Fruit fly (Drosophila melanogaster) whole organism, embryonic: Measurements from ENCODE around the gene ftz.

Experiments used
- Atf-2 ChIP-seq: fragments of 200-800 bp; sonication (Bioruptor generic); optimal IDR thresholded peaks from 2 replicates; lab custom pipeline; 2016; ENCODE audit warnings: missing biosample characterization, missing genetic modification characterization
- Atf3 ChIP-seq: fragments of 200-800 bp; sonication (Bioruptor generic); optimal IDR thresholded peaks from 3 replicates; lab custom pipeline; 2016; ENCODE audit warnings: missing biosample characterization, missing genetic modification characterization
- CG10654 ChIP-seq: fragments of 200-800 bp; sonication (Bioruptor generic); optimal IDR thresholded peaks from 2 replicates; lab custom pipeline; 2016; ENCODE audit warnings: missing biosample characterization, missing genetic modification characterization
- CG14441 ChIP-seq: fragments of 200-800 bp; sonication (Bioruptor generic); IDR thresholded peaks from 2 replicates; pipeline ENCODE4 v1.3.6; 2022; ENCODE audit warnings: missing biosample characterization, missing genetic modification characterization
- CG17328 ChIP-seq: fragments of 200-800 bp; sonication (Bioruptor generic); IDR thresholded peaks from 2 replicates; pipeline ENCODE4 v1.3.6; 2022; ENCODE audit warnings: missing biosample characterization, missing genetic modification characterization
- CG1792 ChIP-seq: fragments of 200-800 bp; sonication (Bioruptor generic); optimal IDR thresholded peaks from 2 replicates; lab custom pipeline; 2016; ENCODE audit warnings: missing biosample characterization, missing genetic modification characterization
- CG2120 ChIP-seq: fragments of 200-800 bp; sonication (Bioruptor generic); optimal IDR thresholded peaks from 3 replicates; lab custom pipeline; 2016; ENCODE audit warnings: missing biosample characterization, missing genetic modification characterization
- CG30431 ChIP-seq: fragments of 200-800 bp; sonication (Bioruptor generic); optimal IDR thresholded peaks from 2 replicates; lab custom pipeline; 2017; ENCODE audit warnings: missing biosample characterization, missing genetic modification characterization
- CG32767 ChIP-seq: fragments of 200-800 bp; sonication (Bioruptor generic); IDR thresholded peaks from 2 replicates; pipeline ENCODE4 v1.3.6; 2022; ENCODE audit warnings: missing biosample characterization, missing genetic modification characterization
- CG34376 ChIP-seq: fragments of 200-800 bp; sonication (Bioruptor generic); optimal IDR thresholded peaks from 2 replicates; lab custom pipeline; 2018; ENCODE audit warnings: missing biosample characterization, mild to moderate bottlenecking, missing genetic modification characterization
- CG34422 ChIP-seq: fragments of 200-800 bp; sonication (Bioruptor generic); IDR thresholded peaks from 3 replicates; pipeline ENCODE4 v1.3.6; 2022; ENCODE audit warnings: missing biosample characterization, missing genetic modification characterization
- CG3838 ChIP-seq: fragments of 200-800 bp; sonication (Bioruptor generic); optimal IDR thresholded peaks from 3 replicates; lab custom pipeline; 2016; ENCODE audit warnings: missing biosample characterization, missing genetic modification characterization
- CG7745 ChIP-seq: fragments of 200-800 bp; sonication (Bioruptor generic); optimal IDR thresholded peaks from 2 replicates; lab custom pipeline; 2018; ENCODE audit warnings: missing biosample characterization, mild to moderate bottlenecking, missing genetic modification characterization, moderate library complexity
- CG7786 ChIP-seq: fragments of 200-800 bp; sonication (Bioruptor generic); optimal IDR thresholded peaks from 2 replicates; lab custom pipeline; 2016; ENCODE audit warnings: missing biosample characterization, missing genetic modification characterization
- CG7928 ChIP-seq: fragments of 200-800 bp; sonication (Bioruptor generic); optimal IDR thresholded peaks from 2 replicates; lab custom pipeline; 2017; ENCODE audit warnings: missing biosample characterization, mild to moderate bottlenecking, missing genetic modification characterization
- CG9727 ChIP-seq: fragments of 200-800 bp; sonication (Bioruptor generic); optimal IDR thresholded peaks from 3 replicates; lab custom pipeline; 2017; ENCODE audit warnings: missing biosample characterization, mild to moderate bottlenecking, missing genetic modification characterization
- Dek ChIP-seq: fragments of 200-800 bp; sonication (Bioruptor generic); optimal IDR thresholded peaks from 3 replicates; lab custom pipeline; 2019; ENCODE audit warnings: missing biosample characterization, mild to moderate bottlenecking, missing genetic modification characterization, moderate library complexity
- E2f2 ChIP-seq: fragments of 200-800 bp; sonication (Bioruptor generic); IDR thresholded peaks from 2 replicates; pipeline ENCODE4 v1.3.6; 2022; ENCODE audit warnings: missing biosample characterization, missing genetic modification characterization
- Eip74EF ChIP-seq, 2 experiments: fragments of 200-800 bp in 1 of 2; fragments of >200 bp in 1 of 2; sonication (Bioruptor generic) in 1 of 2; optimal IDR thresholded peaks; 2 replicates each; lab custom pipeline; 2017 to 2019; ENCODE audit warnings: missing biosample characterization in 2 of 2, missing genetic modification characterization in 2 of 2, mild to moderate bottlenecking in 1 of 2, moderate library complexity in 1 of 2
- GATAe ChIP-seq: fragments of 200-800 bp; sonication (Bioruptor generic); conservative IDR thresholded peaks from 2 replicates; pipeline ENCODE4 v1.3.6; 2022; ENCODE audit warnings: missing biosample characterization, missing genetic modification characterization
- HHEX ChIP-seq: fragments of 200-800 bp; sonication (Bioruptor generic); optimal IDR thresholded peaks from 3 replicates; lab custom pipeline; 2017; ENCODE audit warnings: missing biosample characterization, mild to moderate bottlenecking, missing genetic modification characterization, missing genetic modification reagents
- Hr78 ChIP-seq, 2 experiments: fragments of 200-800 bp in 1 of 2; fragments of >200 bp in 1 of 2; sonication (Bioruptor generic) in 1 of 2; optimal IDR thresholded peaks; 2 replicates each; lab custom pipeline; 2017 to 2019; ENCODE audit warnings: missing biosample characterization in 2 of 2, missing genetic modification characterization in 2 of 2, mild to moderate bottlenecking in 1 of 2, moderate library complexity in 1 of 2
- Myb ChIP-seq: fragments of 200-800 bp; sonication (Bioruptor generic); optimal IDR thresholded peaks from 2 replicates; lab custom pipeline; 2016; ENCODE audit warnings: missing biosample characterization, missing genetic modification characterization
- NK7.1 ChIP-seq: fragments of 200-800 bp; sonication (Bioruptor generic); optimal IDR thresholded peaks from 3 replicates; lab custom pipeline; 2016; ENCODE audit warnings: missing biosample characterization, missing genetic modification characterization
- Nf-YB ChIP-seq: fragments of 200-800 bp; sonication (Bioruptor generic); optimal IDR thresholded peaks from 3 replicates; lab custom pipeline; 2019; ENCODE audit warnings: missing biosample characterization, mild to moderate bottlenecking, missing genetic modification characterization, moderate library complexity
- NfI ChIP-seq: fragments of 200-800 bp; sonication (Bioruptor generic); optimal IDR thresholded peaks from 3 replicates; lab custom pipeline; 2018; ENCODE audit warnings: missing biosample characterization, mild to moderate bottlenecking, missing genetic modification characterization, moderate library complexity
- Spps ChIP-seq: fragments of 200-800 bp; sonication (Bioruptor generic); optimal IDR thresholded peaks from 2 replicates; lab custom pipeline; 2018; ENCODE audit warnings: missing biosample characterization, mild to moderate bottlenecking, missing genetic modification characterization
- crp ChIP-seq, 2 experiments: fragments of 200-800 bp; sonication (Bioruptor generic); optimal IDR thresholded peaks; 2 replicates in 1 of 2; 3 replicates in 1 of 2; lab custom pipeline; 2017; ENCODE audit warnings: missing biosample characterization in 2 of 2, missing genetic modification characterization in 2 of 2, mild to moderate bottlenecking in 1 of 2, moderate library complexity in 1 of 2
- danr ChIP-seq: fragments of 200-800 bp; sonication (Bioruptor generic); IDR thresholded peaks from 2 replicates; pipeline ENCODE4 v1.3.6; 2022; ENCODE audit warnings: missing biosample characterization, missing genetic modification characterization
- dm ChIP-seq: fragments of 200-800 bp; sonication (Bioruptor generic); optimal IDR thresholded peaks from 3 replicates; lab custom pipeline; 2016; ENCODE audit warnings: missing biosample characterization, missing genetic modification characterization
- dmrt11E ChIP-seq: fragments of 200-800 bp; sonication (Bioruptor generic); optimal IDR thresholded peaks from 3 replicates; lab custom pipeline; 2018; ENCODE audit warnings: missing biosample characterization, mild to moderate bottlenecking, missing genetic modification characterization, moderate library complexity
- fd96Cb ChIP-seq: fragments of 200-800 bp; sonication (Bioruptor generic); optimal IDR thresholded peaks from 2 replicates; lab custom pipeline; 2018; ENCODE audit warnings: missing biosample characterization, mild to moderate bottlenecking, missing genetic modification characterization, moderate library complexity
- gro ChIP-seq: fragments of 200-800 bp; sonication (Bioruptor generic); optimal IDR thresholded peaks from 2 replicates; lab custom pipeline; 2016; ENCODE audit warnings: missing biosample characterization, missing genetic modification characterization
- insv ChIP-seq, 2 experiments: fragments of 200-800 bp; sonication (Bioruptor generic); optimal IDR thresholded peaks; 3 replicates each; lab custom pipeline; 2016 to 2018; ENCODE audit warnings: missing biosample characterization in 2 of 2, missing genetic modification characterization in 2 of 2
- jigr1 ChIP-seq: fragments of 200-800 bp; sonication (Bioruptor generic); IDR thresholded peaks from 3 replicates; pipeline ENCODE4 v1.3.6; 2022; ENCODE audit warnings: missing biosample characterization, missing genetic modification characterization
- kah ChIP-seq: fragments of 200-800 bp; sonication (Bioruptor generic); optimal IDR thresholded peaks from 2 replicates; lab custom pipeline; 2018; ENCODE audit warnings: missing biosample characterization, mild to moderate bottlenecking, missing genetic modification characterization
- kay ChIP-seq: fragments of 200-800 bp; sonication (Bioruptor generic); optimal IDR thresholded peaks from 2 replicates; lab custom pipeline; 2016; ENCODE audit warnings: missing biosample characterization, missing genetic modification characterization
- oc ChIP-seq: fragments of 200-800 bp; sonication (Bioruptor generic); optimal IDR thresholded peaks from 2 replicates; lab custom pipeline; 2018; ENCODE audit warnings: missing biosample characterization, mild to moderate bottlenecking, missing genetic modification characterization, moderate library complexity
- onecut ChIP-seq: fragments of 200-800 bp; sonication (Bioruptor generic); IDR thresholded peaks from 2 replicates; pipeline ENCODE4 v1.3.6; 2022; ENCODE audit warnings: missing biosample characterization, missing genetic modification characterization
- pb ChIP-seq: fragments of 200-800 bp; sonication (Bioruptor generic); optimal IDR thresholded peaks from 3 replicates; lab custom pipeline; 2016; ENCODE audit warnings: missing biosample characterization, missing genetic modification characterization
- pita ChIP-seq: fragments of 200-800 bp; sonication (Bioruptor generic); optimal IDR thresholded peaks from 2 replicates; lab custom pipeline; 2017; ENCODE audit warnings: missing biosample characterization, mild to moderate bottlenecking, missing genetic modification characterization
- run ChIP-seq: fragments of 200-800 bp; sonication (Bioruptor generic); optimal IDR thresholded peaks from 3 replicates; lab custom pipeline; 2018; ENCODE audit warnings: missing biosample characterization, mild to moderate bottlenecking, missing genetic modification characterization
- salm ChIP-seq: fragments of 200-800 bp; sonication (Bioruptor generic); optimal IDR thresholded peaks from 2 replicates; lab custom pipeline; 2018; ENCODE audit warnings: missing biosample characterization, mild to moderate bottlenecking, missing genetic modification characterization
- sisA ChIP-seq: fragments of 200-800 bp; sonication (Bioruptor generic); IDR thresholded peaks from 2 replicates; pipeline ENCODE4 v1.3.6; 2022; ENCODE audit warnings: missing biosample characterization, missing genetic modification characterization
- tll ChIP-seq, 2 experiments: fragments of 200-800 bp in 1 of 2; fragments of >200 bp in 1 of 2; sonication (Bioruptor generic) in 1 of 2; optimal IDR thresholded peaks; 2 replicates each; lab custom pipeline; 2017 to 2019; ENCODE audit warnings: missing biosample characterization in 2 of 2, missing genetic modification characterization in 2 of 2, mild to moderate bottlenecking in 1 of 2, moderate library complexity in 1 of 2
- tup ChIP-seq: fragments of 200-800 bp; sonication (Bioruptor generic); optimal IDR thresholded peaks from 2 replicates; lab custom pipeline; 2016; ENCODE audit warnings: missing biosample characterization, mild to moderate bottlenecking, missing genetic modification characterization, moderate library complexity
- usp ChIP-seq: fragments of >200 bp; optimal IDR thresholded peaks from 2 replicates; lab custom pipeline; 2017; ENCODE audit warnings: missing biosample characterization, missing genetic modification characterization

Gene ftz

dm6 chr3R:6912251-6913215 lies 48.4 kb downstream of the ftz start (continued):
- TF ChIP-seq crp (GFP tag; optimal IDR thresholded peaks at IDR 0.05; lab: Kevin White, UChicago) (peak in 1 of 2 experiments; percentile 53), Dek (tag; lab: Kevin White, UChicago) (peak; percentile 70), gro (GFP tag; lab: Kevin White, UChicago) (peak; percentile 24), HHEX (GFP tag; lab: Kevin White, UChicago) (peak; percentile 83), CG34422 (GFP tag; lab: Robert Waterston, UW) (peak; percentile 65), Hr78 (GFP tag; optimal IDR thresholded peaks at IDR 0.05; lab: Kevin White, UChicago) (peak in 1 of 2 experiments; percentile 62), dmrt11E (tag; lab: Kevin White, UChicago) (peak; percentile 87), pita (peak; percentile 53), CG17328 (GFP tag; lab: Robert Waterston, UW) (peak; percentile 54; the same call in 1 of the 2 replicates), kah (peak; percentile 65), NK7.1 (GFP tag; lab: Kevin White, UChicago) (peak; percentile 43), CG10654 (GFP tag; lab: Kevin White, UChicago) (peak; percentile 71), GATAe (no peak), CG32767 (peak; percentile 30; the same call in 1 of the 2 replicates), dm (GFP tag; lab: Kevin White, UChicago) (peak; percentile 51), oc (tag; lab: Kevin White, UChicago) (peak; percentile 76), Myb (GFP tag; lab: Kevin White, UChicago) (peak; percentile 21), tup (GFP tag; lab: Kevin White, UChicago) (peak; percentile 15), NfI (peak; percentile 80), insv (GFP tag; optimal IDR thresholded peaks at IDR 0.05; lab: Kevin White, UChicago) (peak in 1 of 2 experiments; percentile 86), jigr1 (GFP tag; lab: Robert Waterston, UW) (0 out of 3 replicates have a peak, but pooled peaks have one; percentile 8), CG3838 (peak; percentile 38), onecut (GFP tag; lab: Robert Waterston, UW) (peak; percentile 28), salm (tag; lab: Kevin White, UChicago) (peak; percentile 78), Atf-2 (GFP tag; lab: Kevin White, UChicago) (peak; percentile 55), Nf-YB (GFP tag; lab: Kevin White, UChicago) (peak; percentile 94), kay (GFP tag; lab: Kevin White, UChicago) (peak; percentile 71), CG1792 (peak; percentile 20), CG7786 (no peak), tll (GFP tag; optimal IDR thresholded peaks at IDR 0.05; lab: Kevin White, UChicago) (peak in 1 of 2 experiments; percentile 87), CG34376 (GFP tag; lab: Kevin White, UChicago) (no peak), Eip74EF (GFP tag; optimal IDR thresholded peaks at IDR 0.05; lab: Kevin White, UChicago) (peak in 1 of 2 experiments; percentile 74), CG30431 (GFP tag; lab: Kevin White, UChicago) (peak; percentile 58), usp (GFP tag; lab: Kevin White, UChicago) (no peak), Spps (tag; lab: Kevin White, UChicago) (peak; percentile 71), pb (no peak), fd96Cb (peak; percentile 81), CG9727 (GFP tag; lab: Kevin White, UChicago) (peak; percentile 93), CG14441 (peak; percentile 64), danr (GFP tag; lab: Robert Waterston, UW) (peak; percentile 38; the same call in 1 of the 2 replicates), run (tag; lab: Kevin White, UChicago) (peak; percentile 61), CG2120 (GFP tag; lab: Kevin White, UChicago) (peak; percentile 80), CG7745 (tag; lab: Kevin White, UChicago) (peak; percentile 53), CG7928 (GFP tag; lab: Kevin White, UChicago) (peak; percentile 49), E2f2 (GFP tag; lab: Robert Waterston, UW) (peak; percentile 47), sisA (GFP tag; lab: Robert Waterston, UW) (peak; percentile 64), Atf3 (GFP tag; lab: Kevin White, UChicago) (peak; percentile 47)
